Fruit fly (Drosophila melanogaster): ENCODE data around the gene CG12539.

Gene CG12539

DNA sequence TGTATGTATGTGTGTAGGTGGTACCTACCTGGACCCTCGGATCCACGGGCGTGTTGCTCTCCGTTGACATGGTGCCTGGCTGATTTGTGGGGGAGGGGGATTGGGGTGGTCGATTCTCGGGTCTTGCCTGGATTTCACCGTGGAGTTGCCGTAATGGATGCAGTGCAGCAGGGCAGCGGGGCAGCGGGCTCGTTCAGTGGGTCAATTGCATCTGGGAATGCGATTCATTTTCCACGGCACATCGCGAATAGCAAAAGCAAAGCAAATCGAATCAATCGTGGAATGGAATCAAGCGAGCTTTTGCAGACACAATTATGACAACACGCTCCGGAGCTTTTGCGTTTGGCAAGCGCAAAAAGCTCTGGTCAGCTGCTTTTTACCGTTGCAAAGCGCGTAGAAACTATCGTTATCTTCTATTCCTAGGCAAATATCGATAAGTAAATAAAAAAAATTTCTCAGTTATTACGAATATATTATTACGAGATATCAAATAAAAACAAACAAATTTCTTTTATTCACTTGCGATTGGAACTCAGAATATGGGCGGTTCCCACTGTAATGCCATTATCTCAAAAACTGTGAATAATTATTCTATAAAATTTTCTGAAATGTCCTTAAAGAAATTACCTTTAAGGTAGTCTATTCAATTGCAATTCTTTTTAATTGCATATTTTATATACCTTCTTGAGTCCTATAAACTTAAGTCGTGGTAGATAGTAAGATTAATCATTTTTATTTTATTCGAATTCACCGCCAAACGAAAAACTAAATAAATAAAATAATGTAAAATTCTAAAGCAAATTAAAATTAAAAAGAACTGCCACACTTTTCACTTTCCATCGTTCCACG lies 12.6 kb downstream of the CG12539 start, which contains the start of gene CG14408:
CG14408 (minus strand) TSS at position 321 of the 849 bp plus-strand sequence.
- TF ChIP-seq EcR (GFP tag; optimal IDR thresholded peaks at IDR 0.05) (no peak), Dll (optimal IDR thresholded peaks at IDR 0.05) (no peak), psq (optimal IDR thresholded peaks at IDR 0.05) (no peak), CG8478 (optimal IDR thresholded peaks at IDR 0.05) (no peak), pan (optimal IDR thresholded peaks at IDR 0.05) (no peak), usp (GFP tag; optimal IDR thresholded peaks at IDR 0.05) (no peak)

DNA sequence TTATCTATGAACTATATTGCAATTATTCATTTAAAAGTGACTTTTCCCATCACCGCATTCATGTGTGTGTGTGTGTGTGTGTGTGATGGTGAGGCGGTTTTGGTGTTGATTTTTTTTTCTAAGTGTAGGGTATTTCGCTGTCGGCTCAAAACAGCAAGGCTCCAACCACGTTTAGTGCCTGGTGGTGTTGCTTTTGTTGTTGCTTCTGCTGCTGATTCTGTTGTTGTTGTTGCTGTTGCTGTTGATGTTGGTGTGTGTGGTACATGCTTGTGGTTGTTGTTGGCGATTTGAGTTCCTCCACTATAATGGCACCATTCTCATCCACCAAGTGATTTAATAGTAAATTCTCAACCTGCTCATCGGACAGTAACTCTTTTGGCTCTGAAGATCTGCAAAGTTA lies 16.9 kb downstream of the CG12539 start:
- no peak for TF ChIP-seq pan (optimal IDR thresholded peaks at IDR 0.05)
- no peak for TF ChIP-seq Dll (optimal IDR thresholded peaks at IDR 0.05)
- TF ChIP-seq psq (optimal IDR thresholded peaks at IDR 0.05), result no peak
- no peak for TF ChIP-seq EcR (GFP tag; optimal IDR thresholded peaks at IDR 0.05)
- no peak for TF ChIP-seq CG8478 (optimal IDR thresholded peaks at IDR 0.05)
- no peak for TF ChIP-seq usp (GFP tag; optimal IDR thresholded peaks at IDR 0.05)

DNA sequence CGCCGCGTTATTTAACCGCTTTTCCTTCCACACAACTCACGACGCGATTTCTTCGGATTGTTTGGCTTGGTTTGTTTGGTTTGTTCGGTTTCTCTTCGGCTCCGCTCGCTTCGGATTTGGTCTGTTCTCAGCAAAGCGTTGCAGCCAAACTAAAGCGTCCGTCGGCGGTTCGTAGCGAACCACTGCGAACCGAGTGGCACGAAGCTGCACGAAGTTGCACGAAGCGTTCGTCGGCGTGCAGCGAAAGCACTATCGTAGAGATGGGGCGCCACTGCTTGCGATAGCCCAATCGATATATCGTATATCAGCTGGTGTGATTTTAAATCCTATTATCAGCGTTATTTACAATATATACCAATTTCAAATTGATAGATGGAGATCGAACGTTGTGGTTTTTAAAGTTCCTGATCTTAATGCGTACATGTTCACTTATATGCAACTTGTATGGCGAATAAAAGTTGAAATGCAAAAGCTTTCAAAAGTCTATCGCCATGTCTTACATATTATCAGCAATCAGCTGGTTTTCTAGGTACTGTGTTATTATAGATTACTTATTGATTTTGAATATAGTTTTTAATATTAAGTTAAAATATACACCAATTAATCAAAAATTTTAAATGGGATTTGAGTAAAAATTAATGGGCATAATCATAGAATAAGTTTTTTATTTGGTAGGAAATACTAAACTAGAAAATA lies 18.5 kb downstream of the CG12539 start, which contains the start of gene rut:
rut (minus strand) TSS at position 152 of the 696 bp plus-strand sequence.
- no peak for TF ChIP-seq CG8478 (optimal IDR thresholded peaks at IDR 0.05)
- no peak for TF ChIP-seq EcR (GFP tag; optimal IDR thresholded peaks at IDR 0.05)
- TF ChIP-seq Dll (optimal IDR thresholded peaks at IDR 0.05), result no peak
- no peak for TF ChIP-seq pan (optimal IDR thresholded peaks at IDR 0.05)
- no peak for TF ChIP-seq psq (optimal IDR thresholded peaks at IDR 0.05)
- TF ChIP-seq usp (GFP tag; optimal IDR thresholded peaks at IDR 0.05), result no peak

DNA sequence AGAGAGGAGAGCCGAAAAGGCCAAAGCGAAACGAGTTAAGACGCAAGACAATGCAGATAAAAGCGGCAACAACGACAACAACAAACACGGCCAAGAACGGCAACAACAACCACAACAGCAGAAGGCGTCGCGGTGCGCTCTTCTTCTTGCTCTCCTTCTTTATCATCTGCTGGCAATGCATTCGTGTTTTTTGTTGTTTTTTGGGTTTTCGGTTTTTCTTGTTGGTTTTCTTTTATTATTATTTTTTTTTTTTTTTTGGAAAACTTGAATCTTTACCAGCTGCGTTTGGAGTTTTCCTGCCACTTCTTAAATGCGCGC lies 19.1 kb downstream of the CG12539 start:
- TF ChIP-seq usp (GFP tag; optimal IDR thresholded peaks at IDR 0.05), result no peak
- TF ChIP-seq Dll (optimal IDR thresholded peaks at IDR 0.05), result no peak
- TF ChIP-seq psq (optimal IDR thresholded peaks at IDR 0.05), result no peak
- no peak for TF ChIP-seq EcR (GFP tag; optimal IDR thresholded peaks at IDR 0.05)
- TF ChIP-seq CG8478 (optimal IDR thresholded peaks at IDR 0.05), result no peak
- no peak for TF ChIP-seq pan (optimal IDR thresholded peaks at IDR 0.05)

DNA sequence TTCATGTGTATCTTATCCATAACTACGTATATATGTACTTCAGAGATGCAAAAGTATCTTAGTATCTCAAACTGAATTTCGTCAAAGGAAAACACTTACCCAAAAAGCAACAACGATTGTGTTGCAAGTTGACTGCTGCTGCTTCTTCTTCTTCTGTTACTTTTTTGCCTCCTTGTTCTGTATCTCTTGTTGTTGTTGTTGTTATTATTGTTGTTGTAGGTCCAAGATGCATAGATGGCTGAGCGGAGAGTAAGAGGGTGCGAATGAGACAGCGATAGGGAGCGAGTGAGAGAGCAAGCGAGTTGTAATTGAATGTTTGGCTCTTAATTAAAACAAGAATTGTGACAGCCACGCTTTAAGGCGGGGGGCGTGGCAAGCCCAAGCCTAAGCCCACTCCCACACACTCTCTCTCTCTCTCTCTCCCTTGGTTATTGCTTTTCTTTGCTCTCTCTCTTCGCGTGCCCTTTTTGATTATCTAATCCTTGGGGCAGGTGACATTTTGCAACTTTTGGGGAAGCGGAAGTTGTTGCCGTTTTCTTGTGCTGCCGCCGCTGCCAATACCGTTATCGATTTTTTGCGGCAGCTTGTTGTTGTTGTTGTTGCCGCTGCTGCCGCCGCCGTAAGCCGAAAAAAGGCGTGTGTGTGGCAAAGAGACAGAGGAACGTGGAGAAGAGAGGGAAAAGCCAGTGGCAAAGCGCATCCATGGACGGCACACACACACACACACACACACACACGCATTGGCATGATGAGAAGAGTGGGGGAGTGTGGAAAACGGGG lies 19.7 kb downstream of the CG12539 start:
- TF ChIP-seq Dll (optimal IDR thresholded peaks at IDR 0.05), result no peak
- no peak for TF ChIP-seq EcR (GFP tag; optimal IDR thresholded peaks at IDR 0.05)
- TF ChIP-seq CG8478 (optimal IDR thresholded peaks at IDR 0.05), result no peak
- no peak for TF ChIP-seq pan (optimal IDR thresholded peaks at IDR 0.05)
- TF ChIP-seq psq (optimal IDR thresholded peaks at IDR 0.05), result no peak
- TF ChIP-seq usp (GFP tag; optimal IDR thresholded peaks at IDR 0.05), result no peak

DNA sequence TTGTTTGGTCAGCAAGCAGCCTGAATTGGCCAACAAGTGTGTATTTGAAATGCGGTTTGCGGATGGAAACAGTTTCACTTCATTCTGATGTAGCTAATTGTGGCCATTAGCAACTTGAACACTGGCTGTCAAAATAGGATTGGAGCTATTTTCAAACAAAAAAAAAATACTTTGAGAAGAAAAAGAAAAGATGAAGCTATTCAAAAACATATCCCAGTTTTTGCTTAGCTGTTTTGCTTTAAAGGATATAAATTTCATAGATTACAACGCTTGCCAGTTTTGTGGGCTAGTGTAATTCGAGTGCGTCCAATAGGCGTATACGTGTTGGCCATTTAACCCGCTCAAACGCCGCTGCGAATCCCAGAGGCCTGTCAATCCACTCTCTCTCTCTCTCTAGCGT lies 32.3 kb downstream of the CG12539 start:
- TF ChIP-seq usp (GFP tag; optimal IDR thresholded peaks at IDR 0.05), result no peak
- no peak for TF ChIP-seq pan (optimal IDR thresholded peaks at IDR 0.05)
- no peak for TF ChIP-seq psq (optimal IDR thresholded peaks at IDR 0.05)
- no peak for TF ChIP-seq EcR (GFP tag; optimal IDR thresholded peaks at IDR 0.05)
- TF ChIP-seq CG8478 (optimal IDR thresholded peaks at IDR 0.05), result no peak
- no peak for TF ChIP-seq Dll (optimal IDR thresholded peaks at IDR 0.05)

DNA sequence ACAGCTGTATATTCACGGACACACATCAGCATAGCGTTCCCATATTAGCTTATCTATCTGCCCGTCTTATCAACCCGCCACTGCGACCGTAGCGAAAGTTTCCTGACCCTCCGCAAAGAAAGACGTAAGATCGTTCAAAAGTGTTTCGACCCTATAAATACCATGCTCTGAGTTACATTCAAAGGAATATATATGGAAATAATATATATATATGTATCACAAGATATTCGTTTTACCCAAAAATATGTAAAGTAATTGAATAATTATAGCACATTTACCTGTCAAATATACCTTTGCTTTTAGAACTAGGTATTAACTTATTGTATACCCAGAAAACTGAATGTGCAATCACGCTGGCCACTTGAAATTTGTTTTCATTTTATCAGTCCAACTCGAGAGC lies 34.1 kb downstream of the CG12539 start:
- no peak for TF ChIP-seq Dll (optimal IDR thresholded peaks at IDR 0.05)
- no peak for TF ChIP-seq psq (optimal IDR thresholded peaks at IDR 0.05)
- no peak for TF ChIP-seq usp (GFP tag; optimal IDR thresholded peaks at IDR 0.05)
- no peak for TF ChIP-seq pan (optimal IDR thresholded peaks at IDR 0.05)
- no peak for TF ChIP-seq EcR (GFP tag; optimal IDR thresholded peaks at IDR 0.05)
- no peak for TF ChIP-seq CG8478 (optimal IDR thresholded peaks at IDR 0.05)

DNA sequence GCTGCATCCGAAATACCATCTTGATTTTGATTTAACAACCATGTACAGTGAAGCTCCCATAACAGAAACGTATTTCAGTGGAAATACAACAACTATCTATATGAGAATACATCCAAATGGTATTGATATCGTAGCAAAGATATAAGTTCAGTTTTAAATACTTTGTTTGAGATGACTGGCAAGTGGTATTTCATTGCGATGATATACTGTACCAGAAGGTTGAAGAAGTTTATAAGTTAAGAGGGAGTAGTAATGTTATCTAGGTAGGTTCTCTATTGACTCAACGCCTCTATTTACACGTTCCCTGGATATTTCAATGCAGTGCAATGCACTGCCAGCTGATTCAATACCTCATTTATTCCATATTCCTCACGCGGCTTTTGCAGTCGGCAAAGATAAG lies 38.9 kb downstream of the CG12539 start:
- TF ChIP-seq psq (optimal IDR thresholded peaks at IDR 0.05) (no peak), pan (optimal IDR thresholded peaks at IDR 0.05) (no peak), EcR (GFP tag; optimal IDR thresholded peaks at IDR 0.05) (no peak), usp (GFP tag; optimal IDR thresholded peaks at IDR 0.05) (no peak)

DNA sequence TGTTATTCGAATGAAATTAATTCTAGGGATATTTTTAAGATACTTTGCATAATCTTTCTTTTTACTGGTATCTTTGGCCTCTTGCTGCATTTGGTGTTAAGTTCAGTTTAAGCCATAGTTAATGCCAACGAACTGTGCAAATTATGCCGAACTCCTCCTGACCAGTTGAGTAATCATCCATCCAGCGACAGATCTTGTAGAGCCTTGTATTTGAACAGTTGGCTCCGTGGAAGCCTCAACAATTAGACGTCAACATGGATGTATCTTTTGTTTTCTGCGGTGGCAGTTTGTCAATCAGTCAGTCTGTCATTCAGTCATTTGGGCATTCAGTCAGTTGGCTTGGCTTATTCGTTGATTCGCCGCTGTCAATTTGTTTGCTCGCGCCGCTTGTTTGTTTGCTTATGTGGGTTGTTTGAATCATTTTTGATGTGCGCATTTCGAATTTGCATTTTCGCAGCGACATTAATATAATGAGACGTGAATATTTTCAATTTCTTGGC lies 41.9 kb downstream of the CG12539 start:
- TF ChIP-seq Dll (optimal IDR thresholded peaks at IDR 0.05), result no peak
- TF ChIP-seq usp (GFP tag; optimal IDR thresholded peaks at IDR 0.05), result no peak
- TF ChIP-seq EcR (GFP tag; optimal IDR thresholded peaks at IDR 0.05), result no peak
- no peak for TF ChIP-seq CG8478 (optimal IDR thresholded peaks at IDR 0.05)
- TF ChIP-seq psq (optimal IDR thresholded peaks at IDR 0.05), result no peak
- no peak for TF ChIP-seq pan (optimal IDR thresholded peaks at IDR 0.05)
